Worm (Caenorhabditis elegans) whole organism, L3 larva: ENCODE data around the gene T24E12.10.

ENCODE experiments used
- R02D3.7 ChIP-seq: fragments of 150-350 bp; optimal IDR thresholded peaks from 2 replicates; lab custom pipeline; 2014; ENCODE audit warnings: missing biosample characterization, missing genetic modification characterization
- ZK546.5 ChIP-seq: sonication (generic microtip); optimal IDR thresholded peaks from 2 replicates; lab custom pipeline; 2017; ENCODE audit warnings: missing biosample characterization, missing genetic modification characterization
- ama-1 ChIP-seq: fragments of 150-350 bp; optimal IDR thresholded peaks from 2 replicates; lab custom pipeline; 2018
- ceh-16 ChIP-seq: sonication (generic microtip); optimal IDR thresholded peaks from 2 replicates; lab custom pipeline; 2017; ENCODE audit warnings: missing biosample characterization, missing genetic modification characterization
- ceh-28 ChIP-seq: fragments of 150-350 bp; optimal IDR thresholded peaks from 2 replicates; lab custom pipeline; 2014; ENCODE audit warnings: missing biosample characterization, missing genetic modification reagents, missing genetic modification characterization
- ceh-9 ChIP-seq: sonication (generic microtip); optimal IDR thresholded peaks from 2 replicates; lab custom pipeline; 2018; ENCODE audit warnings: missing biosample characterization, missing genetic modification characterization
- daf-12 ChIP-seq: fragments of 150-350 bp; optimal IDR thresholded peaks from 2 replicates; lab custom pipeline; 2014; ENCODE audit warnings: missing biosample characterization, missing genetic modification reagents, missing genetic modification characterization
- egl-5 ChIP-seq: fragments of 150-350 bp; optimal IDR thresholded peaks from 2 replicates; lab custom pipeline; 2017; ENCODE audit warnings: missing biosample characterization, missing genetic modification reagents, missing genetic modification characterization, inconsistent platforms
- elt-1 ChIP-seq: fragments of 150-350 bp; optimal IDR thresholded peaks from 2 replicates; lab custom pipeline; 2014; ENCODE audit warnings: missing biosample characterization, missing genetic modification characterization
- elt-2 ChIP-seq: sonication (generic microtip); optimal IDR thresholded peaks from 2 replicates; lab custom pipeline; 2016; ENCODE audit warnings: missing genetic modification reagents, mild to moderate bottlenecking, missing genetic modification characterization, missing compliant biosample characterization
- eor-1 ChIP-seq, 2 experiments: fragments of 150-350 bp; optimal IDR thresholded peaks; 2 replicates each; lab custom pipeline; 2014 to 2018; ENCODE audit warnings: missing biosample characterization in 2 of 2, missing genetic modification characterization in 2 of 2
- fkh-10 ChIP-seq: sonication (generic microtip); optimal IDR thresholded peaks from 2 replicates; lab custom pipeline; 2017; ENCODE audit warnings: missing biosample characterization, missing genetic modification reagents, missing genetic modification characterization
- fkh-2 ChIP-seq: fragments of 150-350 bp; optimal IDR thresholded peaks from 2 replicates; lab custom pipeline; 2014; ENCODE audit warnings: missing biosample characterization, missing genetic modification reagents, missing genetic modification characterization
- hmg-11 ChIP-seq: sonication (generic microtip); optimal IDR thresholded peaks from 2 replicates; lab custom pipeline; 2016; ENCODE audit warnings: missing genetic modification characterization, missing compliant biosample characterization
- jun-1 ChIP-seq: fragments of 150-350 bp; optimal IDR thresholded peaks from 2 replicates; lab custom pipeline; 2014; ENCODE audit warnings: missing biosample characterization, missing genetic modification reagents, missing genetic modification characterization
- lin-15B ChIP-seq: fragments of 150-350 bp; optimal IDR thresholded peaks from 2 replicates; lab custom pipeline; 2014; ENCODE audit warnings: missing biosample characterization, missing genetic modification characterization
- lin-39 ChIP-seq: fragments of 150-350 bp; optimal IDR thresholded peaks from 2 replicates; lab custom pipeline; 2018; ENCODE audit warnings: missing biosample characterization, missing genetic modification reagents, missing genetic modification characterization
- lsy-12 ChIP-seq: sonication (generic microtip); optimal IDR thresholded peaks from 2 replicates; lab custom pipeline; 2016; ENCODE audit warnings: mild to moderate bottlenecking, missing genetic modification characterization, missing compliant biosample characterization
- mdl-1 ChIP-seq: fragments of 150-350 bp; optimal IDR thresholded peaks from 2 replicates; lab custom pipeline; 2014; ENCODE audit warnings: missing biosample characterization, missing genetic modification characterization
- mml-1 ChIP-seq: fragments of 150-350 bp; sonication (generic microtip); optimal IDR thresholded peaks from 3 replicates; lab custom pipeline; 2014; ENCODE audit warnings: missing biosample characterization, missing genetic modification characterization
- nfya-1 ChIP-seq: sonication (generic microtip); optimal IDR thresholded peaks from 2 replicates; lab custom pipeline; 2017; ENCODE audit warnings: missing genetic modification characterization, mild to moderate bottlenecking, missing compliant biosample characterization, antibody characterized with exemption, moderate library complexity; ENCODE audit not compliant: insufficient read depth
- nhr-23 ChIP-seq: fragments of 150-350 bp; optimal IDR thresholded peaks from 2 replicates; lab custom pipeline; 2014; ENCODE audit warnings: missing biosample characterization, missing genetic modification reagents, missing genetic modification characterization
- nhr-237 ChIP-seq: fragments of 150-350 bp; optimal IDR thresholded peaks from 2 replicates; lab custom pipeline; 2014; ENCODE audit warnings: missing biosample characterization, missing genetic modification characterization
- nhr-28 ChIP-seq: fragments of 150-350 bp; optimal IDR thresholded peaks from 2 replicates; lab custom pipeline; 2014; ENCODE audit warnings: missing biosample characterization, missing genetic modification characterization
- nhr-43 ChIP-seq: sonication (generic microtip); optimal IDR thresholded peaks from 2 replicates; lab custom pipeline; 2016; ENCODE audit warnings: mild to moderate bottlenecking, missing genetic modification characterization, missing compliant biosample characterization; ENCODE audit not compliant: poor library complexity, severe bottlenecking
- nhr-67 ChIP-seq: fragments of 150-350 bp; optimal IDR thresholded peaks from 2 replicates; lab custom pipeline; 2014; ENCODE audit warnings: missing biosample characterization, missing genetic modification characterization
- nhr-76 ChIP-seq: fragments of 150-350 bp; sonication (generic microtip); optimal IDR thresholded peaks from 5 replicates; lab custom pipeline; 2014; ENCODE audit warnings: missing biosample characterization, missing genetic modification characterization
- nhr-77 ChIP-seq: fragments of 150-350 bp; optimal IDR thresholded peaks from 2 replicates; lab custom pipeline; 2014; ENCODE audit warnings: missing biosample characterization, missing genetic modification characterization
- pha-4 ChIP-seq: fragments of 150-350 bp; optimal IDR thresholded peaks from 2 replicates; lab custom pipeline; 2014; ENCODE audit warnings: missing biosample characterization, missing genetic modification reagents, missing genetic modification characterization
- sea-2 ChIP-seq: fragments of 150-350 bp; sonication (generic microtip); optimal IDR thresholded peaks from 4 replicates; lab custom pipeline; 2014; ENCODE audit warnings: missing biosample characterization, missing genetic modification reagents, missing genetic modification characterization
- skn-1 ChIP-seq: fragments of 150-350 bp; optimal IDR thresholded peaks from 2 replicates; lab custom pipeline; 2014; ENCODE audit warnings: missing biosample characterization, missing genetic modification characterization
- snpc-4 ChIP-seq: fragments of 150-350 bp; optimal IDR thresholded peaks from 2 replicates; lab custom pipeline; 2014; ENCODE audit warnings: missing biosample characterization, missing genetic modification characterization
- unc-39 ChIP-seq: sonication (generic microtip); optimal IDR thresholded peaks from 4 replicates; lab custom pipeline; 2017; ENCODE audit warnings: missing biosample characterization, missing genetic modification characterization
- zag-1 ChIP-seq: fragments of 150-350 bp; optimal IDR thresholded peaks from 2 replicates; lab custom pipeline; 2014; ENCODE audit warnings: missing biosample characterization, missing genetic modification characterization
- ztf-11 ChIP-seq: fragments of 150-350 bp; optimal IDR thresholded peaks from 2 replicates; lab custom pipeline; 2014; ENCODE audit warnings: missing biosample characterization, missing genetic modification characterization

T24E12.10 gene

DNA sequence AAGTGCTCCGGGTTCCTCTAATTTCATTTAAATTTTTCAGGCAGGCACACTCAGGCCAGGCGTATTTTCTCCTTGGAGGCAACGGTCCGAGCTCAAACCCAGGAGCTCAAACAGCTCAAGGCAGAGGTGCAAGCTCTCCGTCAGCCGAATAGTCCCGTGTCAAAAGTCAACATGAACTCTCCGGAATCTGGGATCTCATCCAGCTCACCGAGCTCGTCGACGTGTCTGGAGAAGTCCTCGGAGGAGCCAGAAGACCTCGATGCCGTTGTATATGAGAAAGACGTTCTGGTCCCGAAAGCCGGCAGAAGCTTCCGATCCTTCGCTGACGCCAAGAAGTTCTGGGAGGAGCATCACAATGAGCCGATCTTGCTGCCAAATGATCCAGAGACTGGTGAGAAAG lies 12.7 kb upstream of the T24E12.10 start:
- TF ChIP-seq jun-1 (tag; lab: Kevin White, UChicago) (no peak), elt-1 (tag; lab: Kevin White, UChicago) (no peak), lin-39 (no peak), pha-4 (tag; lab: Kevin White, UChicago) (no peak), nhr-67 (tag; lab: Kevin White, UChicago) (no peak), mml-1 (no peak)
- TF ChIP-seq, all 47 proteins: peak for 0

DNA sequence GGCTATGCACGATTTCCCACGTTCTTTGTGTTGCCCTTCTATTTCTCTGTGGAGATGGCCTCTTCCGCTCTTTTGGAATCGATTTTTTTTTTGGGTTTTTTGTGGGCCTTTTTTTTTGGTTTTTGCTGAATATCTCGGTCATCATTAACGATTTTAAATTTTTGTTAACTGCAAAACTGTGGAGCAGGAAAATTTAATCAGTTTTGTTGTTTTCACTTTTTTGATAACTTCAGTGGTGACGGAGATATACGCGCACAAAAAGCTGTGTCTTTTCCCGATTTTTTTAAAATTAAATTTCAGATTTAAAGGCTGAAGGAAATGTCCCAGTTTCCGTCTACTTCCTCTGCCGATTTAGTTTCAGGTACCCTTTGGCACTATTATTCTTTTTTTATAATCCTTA lies 12.2 kb upstream of the T24E12.10 start, which contains the start of gene T24E12.1:
Gene T24E12.1 (plus strand): TSS at position 301 of the 400 bp plus-strand sequence.
- TF ChIP-seq unc-39 (tag; lab: Kevin White, UChicago) (no peak), nhr-237 (tag; lab: Kevin White, UChicago) (no peak), eor-1 (tag; optimal IDR thresholded peaks at IDR 0.05; lab: Kevin White, UChicago) (no peak), jun-1 (tag; lab: Kevin White, UChicago) (no peak), R02D3.7 (tag; lab: Kevin White, UChicago) (no peak), skn-1 (no peak), elt-1 (tag; lab: Kevin White, UChicago) (no peak), ceh-16 (tag; lab: Kevin White, UChicago) (no peak), ZK546.5 (tag; lab: Kevin White, UChicago) (no peak), nhr-43 (tag; lab: Kevin White, UChicago) (no peak), nhr-67 (tag; lab: Kevin White, UChicago) (no peak), hmg-11 (tag; lab: Kevin White, UChicago) (no peak), nhr-23 (no peak), mdl-1 (no peak), ceh-28 (no peak)

DNA sequence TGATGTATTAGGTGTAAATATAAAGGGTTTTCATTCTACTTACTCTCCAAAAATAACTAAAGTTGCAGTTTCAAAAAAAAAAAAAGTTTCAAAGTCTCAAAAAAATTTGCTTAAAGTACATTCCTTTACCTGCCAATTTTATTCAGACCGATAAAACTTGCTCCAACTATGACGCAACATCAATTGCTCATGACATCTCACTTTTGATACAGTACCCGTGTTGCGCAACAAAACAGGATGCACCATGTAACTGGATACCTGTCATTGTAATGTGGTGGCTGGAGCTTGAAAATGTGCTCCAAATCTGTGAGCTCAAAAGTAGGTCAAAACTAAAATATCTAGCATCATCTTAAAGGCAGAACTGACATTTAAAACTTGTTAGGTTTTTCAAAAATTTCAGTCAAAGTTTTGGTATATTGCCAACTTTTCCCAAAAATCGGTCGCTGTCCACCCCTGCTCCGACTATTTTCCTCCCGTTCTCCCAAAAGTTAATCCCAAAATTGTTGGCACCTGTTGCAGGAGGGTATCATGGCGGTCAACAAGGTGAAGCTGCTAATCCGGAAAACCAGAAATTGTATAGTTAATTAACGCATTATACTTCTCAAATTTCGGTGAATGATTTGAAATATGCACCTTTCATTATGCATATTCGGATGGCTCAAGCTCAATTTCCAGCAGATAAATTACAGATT lies 9.4 kb upstream of the T24E12.10 start, which contains the start of gene T24E12.2:
Gene T24E12.2 (plus strand): TSS at position 642 of the 692 bp plus-strand sequence.
- TF ChIP-seq ama-1 (lab: Kevin White, UChicago) (no peak), pha-4 (tag; lab: Kevin White, UChicago) (no peak), jun-1 (tag; lab: Kevin White, UChicago) (no peak), nhr-76 (tag; lab: Kevin White, UChicago) (no peak), ceh-9 (tag; lab: Kevin White, UChicago) (no peak), lsy-12 (tag; lab: Kevin White, UChicago) (no peak), daf-12 (tag; lab: Kevin White, UChicago) (no peak)
- TF ChIP-seq, all 47 proteins: peak for 0

DNA sequence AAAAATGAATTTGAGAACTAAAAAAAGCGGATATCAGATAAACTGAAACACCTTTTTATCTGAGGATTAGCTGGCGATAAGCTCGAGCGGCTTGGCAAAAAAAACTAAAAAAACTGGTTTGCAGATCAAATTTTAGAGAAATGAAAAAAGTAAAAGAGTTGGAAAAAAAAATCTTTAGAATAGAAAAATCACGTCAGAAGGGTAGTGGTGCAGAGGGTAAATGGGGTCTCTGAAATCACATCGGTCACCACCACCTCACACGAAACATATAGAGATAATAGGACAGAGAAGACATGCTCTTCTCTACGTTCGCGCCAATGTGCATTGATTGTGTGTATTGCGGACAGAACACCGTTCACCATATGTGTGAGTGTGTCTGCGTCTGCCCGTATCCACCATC lies 8.2 kb upstream of the T24E12.10 start:
- TF ChIP-seq lin-15B (tag; lab: Kevin White, UChicago) (no peak), nhr-67 (tag; lab: Kevin White, UChicago) (no peak), nhr-77 (no peak), sea-2 (GFP tag; lab: Kevin White, UChicago) (no peak), nhr-76 (tag; lab: Kevin White, UChicago) (no peak), nfya-1 (tag; lab: Kevin White, UChicago) (no peak), snpc-4 (tag; lab: Kevin White, UChicago) (no peak), egl-5 (tag; lab: Kevin White, UChicago) (no peak), zag-1 (no peak)

DNA sequence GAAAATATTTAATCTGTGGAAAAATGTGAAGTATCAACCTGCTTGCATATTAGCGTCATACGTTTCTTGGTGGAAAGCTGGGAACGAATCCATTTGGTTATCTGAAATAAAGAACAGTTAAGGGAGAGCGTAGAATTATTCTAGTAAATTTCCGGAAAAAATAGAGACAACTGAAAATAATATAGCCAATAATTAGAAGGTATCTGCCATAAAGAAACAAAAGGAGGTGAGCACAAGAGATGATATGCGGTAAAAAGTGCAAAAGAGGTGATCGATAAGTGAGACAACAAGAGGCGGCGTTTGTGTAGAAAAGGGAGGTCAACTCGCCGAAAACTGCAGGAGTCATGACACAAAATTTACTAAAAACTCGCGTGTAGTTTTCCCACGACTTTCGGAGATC lies 6.4 kb upstream of the T24E12.10 start, which contains the start of gene T24E12.11:
Gene T24E12.11 (minus strand): TSS at position 101 of the 400 bp plus-strand sequence.
- TF ChIP-seq hmg-11 (tag; lab: Kevin White, UChicago) (no peak), nhr-23 (no peak), ztf-11 (tag; lab: Kevin White, UChicago) (no peak), ceh-16 (tag; lab: Kevin White, UChicago) (no peak), lin-39 (no peak)

DNA sequence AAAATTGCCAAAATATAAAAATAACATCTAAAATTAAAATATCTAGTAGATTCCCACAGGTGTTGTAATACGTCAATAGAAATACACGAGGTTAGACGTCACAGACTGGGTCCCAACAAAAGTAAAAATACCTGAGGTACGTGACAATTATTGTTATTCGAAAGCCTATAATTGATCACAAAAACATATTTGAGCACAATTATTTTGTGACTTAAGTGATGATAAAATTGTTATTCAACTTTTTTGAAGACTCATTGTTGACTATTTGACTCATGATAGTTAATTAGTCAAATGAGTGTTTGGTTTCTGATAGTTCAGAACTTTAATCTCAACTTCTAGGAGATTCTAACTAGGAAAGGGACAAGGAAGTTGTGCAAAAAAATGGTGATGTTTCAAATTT lies 4.8 kb upstream of the T24E12.10 start:
- TF ChIP-seq nhr-43 (tag; lab: Kevin White, UChicago): no peak
- TF ChIP-seq fkh-2 (tag; lab: Kevin White, UChicago): no peak
- no peak for TF ChIP-seq fkh-10 (GFP tag; lab: Kevin White, UChicago)
- TF ChIP-seq nhr-28: no peak
- no peak for TF ChIP-seq ceh-28
- no peak for TF ChIP-seq elt-2 (tag; lab: Kevin White, UChicago)
- no peak for TF ChIP-seq skn-1
- TF ChIP-seq, all 47 proteins: peak for 0
